Worm (Caenorhabditis elegans) whole organism, L4 larva: ENCODE measurements around the gene ZK105.5.
A peak's percentile ranks its signal among the peaks of the same experiment; 100 is the strongest.

ENCODE experiments used
- F26F4.8 ChIP-seq: fragments of 200-800 bp; sonication (Bioruptor generic); conservative IDR thresholded peaks from 2 replicates; pipeline ENCODE4 v1.3.6; 2022; ENCODE audit warnings: missing genetic modification characterization, missing compliant biosample characterization
- F37D6.2 ChIP-seq: sonication (generic microtip); optimal IDR thresholded peaks from 2 replicates; lab custom pipeline; 2016; ENCODE audit warnings: mild to moderate bottlenecking, missing genetic modification characterization, missing compliant biosample characterization
- F49E8.2 ChIP-seq: sonication (generic microtip); optimal IDR thresholded peaks from 2 replicates; lab custom pipeline; 2016; ENCODE audit warnings: missing compliant biosample characterization, mild to moderate bottlenecking, missing genetic modification characterization, borderline replicate concordance
- Y48G9A.11 ChIP-seq: fragments of 200-800 bp; sonication (Bioruptor generic); IDR thresholded peaks from 2 replicates; pipeline ENCODE4 v1.3.6; 2022; ENCODE audit warnings: missing genetic modification reagents, missing genetic modification characterization, missing compliant biosample characterization
- ZK337.2 ChIP-seq: fragments of 200-800 bp; sonication (Bioruptor generic); IDR thresholded peaks from 2 replicates; pipeline ENCODE4 v1.3.6; 2022; ENCODE audit warnings: missing genetic modification reagents, missing genetic modification characterization, missing compliant biosample characterization
- ZK546.5 ChIP-seq, 2 experiments: sonication (generic microtip); optimal IDR thresholded peaks; 2 replicates each; lab custom pipeline; 2017; ENCODE audit warnings: missing biosample characterization in 2 of 2, missing genetic modification characterization in 2 of 2
- aha-1 ChIP-seq: fragments of 150-350 bp; peaks from one replicate; lab custom pipeline; 2014; ENCODE audit warnings: missing biosample characterization, missing genetic modification characterization
- ama-1 ChIP-seq: fragments of 150-350 bp; optimal IDR thresholded peaks from 2 replicates; lab custom pipeline; 2014; ENCODE audit warnings: inconsistent platforms, mixed read lengths
- ceh-28 ChIP-seq: fragments of 150-350 bp; optimal IDR thresholded peaks from 2 replicates; lab custom pipeline; 2014; ENCODE audit warnings: missing biosample characterization, missing genetic modification reagents, missing genetic modification characterization
- ceh-32 ChIP-seq: sonication (generic microtip); optimal IDR thresholded peaks from 2 replicates; lab custom pipeline; 2016; ENCODE audit warnings: mild to moderate bottlenecking, missing genetic modification characterization, missing compliant biosample characterization; ENCODE audit not compliant: poor library complexity
- ceh-62 ChIP-seq: sonication (generic microtip); optimal IDR thresholded peaks from 2 replicates; lab custom pipeline; 2017; ENCODE audit warnings: missing biosample characterization, missing genetic modification characterization
- cey-2 ChIP-seq: sonication (generic microtip); optimal IDR thresholded peaks from 3 replicates; lab custom pipeline; 2017; ENCODE audit warnings: missing genetic modification characterization, mild to moderate bottlenecking, missing compliant biosample characterization, antibody characterized with exemption, borderline replicate concordance; ENCODE audit not compliant: insufficient read depth
- daf-16 ChIP-seq, 3 experiments: sonication (generic microtip); optimal IDR thresholded peaks; 2 replicates each; lab custom pipeline; 2016 to 2017; ENCODE audit warnings: missing genetic modification characterization in 3 of 3, missing genetic modification reagents in 3 of 3, mild to moderate bottlenecking in 2 of 3, missing compliant biosample characterization in 2 of 3, missing biosample characterization in 1 of 3, moderate library complexity in 1 of 3
- daf-8 ChIP-seq: fragments of 200-800 bp; sonication (Bioruptor generic); IDR thresholded peaks from 2 replicates; pipeline ENCODE4 v1.3.6; 2022; ENCODE audit warnings: missing genetic modification characterization, missing compliant biosample characterization
- egl-27 ChIP-seq: sonication (generic microtip); optimal IDR thresholded peaks from 3 replicates; lab custom pipeline; 2017; ENCODE audit warnings: missing biosample characterization, missing genetic modification reagents, missing genetic modification characterization
- egl-43 ChIP-seq: fragments of 200-800 bp; sonication (Bioruptor generic); IDR thresholded peaks from 2 replicates; pipeline ENCODE4 v1.3.6; 2022; ENCODE audit warnings: missing genetic modification reagents, missing genetic modification characterization, missing compliant biosample characterization
- hlh-11 ChIP-seq: fragments of 200-800 bp; sonication (Bioruptor generic); optimal IDR thresholded peaks from 2 replicates; lab custom pipeline; 2018; ENCODE audit warnings: mild to moderate bottlenecking, missing genetic modification characterization, missing compliant biosample characterization
- hmg-1.1 ChIP-seq: fragments of 200-800 bp; sonication (Bioruptor generic); IDR thresholded peaks from 2 replicates; pipeline ENCODE4 v1.3.6; 2022; ENCODE audit warnings: missing genetic modification reagents, missing genetic modification characterization, missing compliant biosample characterization
- jun-1 ChIP-seq: fragments of 150-350 bp; optimal IDR thresholded peaks from 2 replicates; lab custom pipeline; 2014; ENCODE audit warnings: missing biosample characterization, missing genetic modification reagents, missing genetic modification characterization
- lin-1 ChIP-seq: fragments of 200-800 bp; sonication (Bioruptor generic); IDR thresholded peaks from 2 replicates; pipeline ENCODE4 v1.3.6; 2022; ENCODE audit warnings: missing genetic modification reagents, missing genetic modification characterization, missing compliant biosample characterization
- lin-39 ChIP-seq: fragments of 150-350 bp; optimal IDR thresholded peaks from 2 replicates; lab custom pipeline; 2014; ENCODE audit warnings: missing biosample characterization, missing genetic modification reagents, missing genetic modification characterization
- lir-3 ChIP-seq: sonication (generic microtip); optimal IDR thresholded peaks from 2 replicates; lab custom pipeline; 2016; ENCODE audit warnings: mild to moderate bottlenecking, missing genetic modification characterization, missing compliant biosample characterization
- lsy-2 ChIP-seq, 2 experiments: fragments of 150-350 bp in 1 of 2; sonication (generic microtip) in 1 of 2; optimal IDR thresholded peaks; 2 replicates each; lab custom pipeline; 2014 to 2017; ENCODE audit warnings: missing biosample characterization in 2 of 2, missing genetic modification characterization in 2 of 2
- mdl-1 ChIP-seq, 2 experiments: fragments of 150-350 bp in 1 of 2; sonication (generic microtip) in 1 of 2; optimal IDR thresholded peaks; 2 replicates each; lab custom pipeline; 2014 to 2017; ENCODE audit warnings: missing biosample characterization in 2 of 2, missing genetic modification characterization in 2 of 2
- mep-1 ChIP-seq: fragments of 150-350 bp; sonication (generic microtip); optimal IDR thresholded peaks from 3 replicates; lab custom pipeline; 2014; ENCODE audit warnings: missing biosample characterization, missing genetic modification characterization
- mes-2 ChIP-seq: sonication (generic microtip); optimal IDR thresholded peaks from 2 replicates; lab custom pipeline; 2016; ENCODE audit warnings: missing genotype, mild to moderate bottlenecking, missing genetic modification characterization, missing compliant biosample characterization; ENCODE audit not compliant: poor library complexity, severe bottlenecking
- mxl-2 ChIP-seq: fragments of 200-800 bp; sonication (Bioruptor generic); conservative IDR thresholded peaks from 2 replicates; pipeline ENCODE4 v1.3.6; 2022; ENCODE audit warnings: missing genetic modification reagents, missing genetic modification characterization, missing compliant biosample characterization
- mxl-3 ChIP-seq: fragments of 200-800 bp; sonication (Bioruptor generic); optimal IDR thresholded peaks from 2 replicates; lab custom pipeline; 2018; ENCODE audit warnings: mild to moderate bottlenecking, missing genetic modification characterization, missing compliant biosample characterization
- nhr-102 ChIP-seq: sonication (generic microtip); optimal IDR thresholded peaks from 2 replicates; lab custom pipeline; 2016; ENCODE audit warnings: mild to moderate bottlenecking, missing genetic modification characterization, moderate library complexity, missing compliant biosample characterization
- nhr-237 ChIP-seq: sonication (generic microtip); optimal IDR thresholded peaks from 2 replicates; lab custom pipeline; 2017; ENCODE audit warnings: missing biosample characterization, missing genetic modification characterization
- nhr-25 ChIP-seq: sonication (generic microtip); optimal IDR thresholded peaks from 2 replicates; lab custom pipeline; 2017; ENCODE audit warnings: missing genetic modification characterization, mild to moderate bottlenecking, missing compliant biosample characterization, antibody characterized with exemption, moderate library complexity, borderline replicate concordance; ENCODE audit not compliant: insufficient read depth
- nhr-28 ChIP-seq: fragments of 150-350 bp; optimal IDR thresholded peaks from 2 replicates; lab custom pipeline; 2014; ENCODE audit warnings: missing biosample characterization, missing genetic modification characterization
- nhr-41 ChIP-seq: fragments of 200-800 bp; sonication (Bioruptor generic); IDR thresholded peaks from 2 replicates; pipeline ENCODE4 v1.3.6; 2022; ENCODE audit warnings: missing genetic modification reagents, missing genetic modification characterization, missing compliant biosample characterization
- nhr-42 ChIP-seq: fragments of 200-800 bp; sonication (Bioruptor generic); IDR thresholded peaks from 2 replicates; pipeline ENCODE4 v1.3.6; 2022; ENCODE audit warnings: missing genetic modification characterization, missing compliant biosample characterization
- nhr-48 ChIP-seq: sonication (generic microtip); optimal IDR thresholded peaks from 2 replicates; lab custom pipeline; 2016; ENCODE audit warnings: mild to moderate bottlenecking, missing genetic modification characterization, missing compliant biosample characterization
- nhr-6 ChIP-seq: fragments of 150-350 bp; optimal IDR thresholded peaks from 2 replicates; lab custom pipeline; 2014; ENCODE audit warnings: missing biosample characterization, missing genetic modification characterization
- php-3 ChIP-seq: fragments of 200-800 bp; sonication (Bioruptor generic); IDR thresholded peaks from 2 replicates; pipeline ENCODE4 v1.3.6; 2022; ENCODE audit warnings: missing genetic modification reagents, missing genetic modification characterization, missing compliant biosample characterization
- pqm-1 ChIP-seq: sonication (generic microtip); optimal IDR thresholded peaks from 2 replicates; lab custom pipeline; 2017; ENCODE audit warnings: missing biosample characterization, missing genetic modification characterization
- rbr-2 ChIP-seq: sonication (generic microtip); optimal IDR thresholded peaks from 2 replicates; lab custom pipeline; 2016; ENCODE audit warnings: missing genotype, missing genetic modification characterization, missing compliant biosample characterization
- sdz-12 ChIP-seq: fragments of 200-800 bp; sonication (Bioruptor generic); optimal IDR thresholded peaks from 2 replicates; lab custom pipeline; 2018; ENCODE audit warnings: mild to moderate bottlenecking, missing genetic modification characterization, missing compliant biosample characterization
- set-16 ChIP-seq: fragments of 200-800 bp; sonication (Bioruptor generic); IDR thresholded peaks from 2 replicates; pipeline ENCODE4 v1.3.6; 2022; ENCODE audit warnings: missing genetic modification reagents, missing genetic modification characterization, missing compliant biosample characterization
- skn-1 ChIP-seq: fragments of 150-350 bp; optimal IDR thresholded peaks from 2 replicates; lab custom pipeline; 2014; ENCODE audit warnings: missing biosample characterization, missing genetic modification characterization
- tag-97 ChIP-seq: fragments of 200-800 bp; sonication (Bioruptor generic); IDR thresholded peaks from 2 replicates; pipeline ENCODE4 v1.3.6; 2022; ENCODE audit warnings: missing genetic modification characterization, missing compliant biosample characterization
- unc-39 ChIP-seq: sonication (generic microtip); optimal IDR thresholded peaks from 2 replicates; lab custom pipeline; 2017; ENCODE audit warnings: missing biosample characterization, missing genetic modification characterization
- unc-62 ChIP-seq, 3 experiments: fragments of 150-350 bp in 1 of 3; sonication (generic microtip); optimal IDR thresholded peaks in 2 of 3; peaks in 1 of 3; 1 replicate in 1 of 3; 2 replicates in 2 of 3; lab custom pipeline; 2014 to 2017; ENCODE audit warnings: missing biosample characterization in 3 of 3, missing genetic modification characterization in 3 of 3, missing genetic modification reagents in 3 of 3, missing genotype in 1 of 3
- vab-7 ChIP-seq: fragments of 200-800 bp; sonication (Bioruptor generic); IDR thresholded peaks from 2 replicates; pipeline ENCODE4 v1.3.6; 2022; ENCODE audit warnings: missing genetic modification reagents, missing genetic modification characterization, missing compliant biosample characterization
- zip-11 ChIP-seq: fragments of 200-800 bp; sonication (Bioruptor generic); IDR thresholded peaks from 2 replicates; pipeline ENCODE4 v1.3.6; 2022; ENCODE audit warnings: missing genetic modification characterization, missing compliant biosample characterization
- zip-2 ChIP-seq: fragments of 150-350 bp; optimal IDR thresholded peaks from 2 replicates; lab custom pipeline; 2014; ENCODE audit warnings: missing biosample characterization, missing genetic modification characterization
- ztf-11 ChIP-seq: fragments of 150-350 bp; optimal IDR thresholded peaks from 2 replicates; lab custom pipeline; 2014; ENCODE audit warnings: missing biosample characterization, missing genetic modification characterization

ZK105.5 gene

DNA sequence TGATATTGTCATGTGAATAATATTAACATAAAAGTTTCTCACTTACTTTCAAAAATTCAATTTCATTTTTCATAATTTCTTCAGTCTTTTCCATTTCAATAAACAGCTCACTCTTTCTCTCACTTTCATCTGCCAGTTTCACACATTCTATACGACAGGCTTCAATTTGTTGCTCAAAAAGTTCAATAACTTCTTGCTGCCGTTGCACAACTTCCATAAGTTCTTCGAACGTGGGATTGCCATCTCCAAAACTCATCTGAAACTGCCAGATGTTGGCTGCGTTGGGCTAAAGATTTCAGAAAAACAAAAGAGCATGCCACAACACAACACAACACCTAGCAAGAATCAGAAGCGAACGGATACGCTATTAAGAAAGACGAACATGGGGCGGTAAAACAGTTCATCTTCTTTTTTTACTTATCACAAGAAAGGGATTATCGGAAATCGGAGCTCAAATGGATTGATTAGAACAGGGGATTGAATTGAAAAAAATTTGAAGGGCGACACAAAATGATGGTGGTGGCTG lies 15.8 kb upstream of the ZK105.5 start (continued):
- TF ChIP-seq zip-2 (tag; lab: Kevin White, UChicago) (no peak), ZK337.2 (no peak), cey-2 (tag; lab: Kevin White, UChicago) (no peak), aha-1 (tag; lab: Kevin White, UChicago) (peak; percentile 83), ztf-11 (tag; lab: Kevin White, UChicago) (no peak), mes-2 (tag; lab: Kevin White, UChicago) (no peak), nhr-41 (GFP tag; lab: Robert Waterston, UW) (no peak), vab-7 (GFP tag; lab: Robert Waterston, UW) (no peak), F49E8.2 (tag; lab: Kevin White, UChicago) (no peak), ceh-32 (no peak), mdl-1 (tag; optimal IDR thresholded peaks at IDR 0.05; lab: Kevin White, UChicago) (no peak), unc-62 (GFP tag; optimal IDR thresholded peaks at IDR 0.05 in 1 of 2; lab: Kevin White, UChicago) (no peak), unc-62 (tag; optimal IDR thresholded peaks at IDR 0.05; lab: Kevin White, UChicago) (no peak), F26F4.8 (GFP tag; lab: Robert Waterston, UW) (no peak), egl-43 (GFP tag; lab: Robert Waterston, UW) (0 out of 2 replicates have a peak, but pooled peaks have one; percentile 24), egl-27 (tag; lab: Kevin White, UChicago) (no peak), skn-1 (tag; lab: Kevin White, UChicago) (no peak), ZK546.5 (tag; optimal IDR thresholded peaks at IDR 0.05; lab: Kevin White, UChicago) (no peak), lir-3 (tag; lab: Kevin White, UChicago) (no peak), pqm-1 (tag; lab: Kevin White, UChicago) (no peak), unc-39 (tag; lab: Kevin White, UChicago) (no peak), lin-39 (tag; lab: Kevin White, UChicago) (no peak), nhr-42 (no peak), nhr-237 (no peak), daf-8 (no peak), F37D6.2 (tag; lab: Kevin White, UChicago) (no peak), nhr-28 (no peak), set-16 (GFP tag; lab: Robert Waterston, UW) (no peak), tag-97 (no peak), mxl-3 (GFP tag; lab: Kevin White, UChicago) (no peak)
- TF ChIP-seq, all 104 proteins: peak for 9

DNA sequence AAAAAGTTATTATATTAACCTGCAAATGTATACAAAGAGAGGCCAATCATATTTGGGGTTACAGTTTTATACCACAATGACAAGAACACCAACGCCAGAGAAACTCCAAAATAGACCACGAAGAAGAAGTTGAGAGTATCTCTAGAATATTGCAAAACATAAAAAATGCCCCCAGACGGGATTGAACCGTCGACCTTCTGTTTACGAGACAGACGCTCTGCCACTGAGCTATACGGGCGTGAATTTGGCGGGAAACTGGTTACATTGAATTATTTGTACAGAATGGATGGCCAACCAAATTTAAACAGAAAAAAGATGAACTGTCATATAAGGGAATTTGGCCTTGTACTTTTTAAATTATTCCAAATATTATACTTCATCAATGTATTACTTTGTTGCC lies 13.0 kb upstream of the ZK105.5 start:
- TF ChIP-seq zip-11 (GFP tag; lab: Robert Waterston, UW) (no peak), hmg-1.1 (GFP tag; lab: Robert Waterston, UW) (0 out of 2 replicates have a peak, but pooled peaks have one; percentile 45), nhr-25 (tag; lab: Kevin White, UChicago) (peak; percentile 8), F37D6.2 (tag; lab: Kevin White, UChicago) (no peak), mep-1 (tag; lab: Kevin White, UChicago) (peak; percentile 35), sdz-12 (GFP tag; lab: Kevin White, UChicago) (no peak), nhr-102 (tag; lab: Kevin White, UChicago) (no peak), nhr-237 (no peak), mxl-2 (GFP tag; lab: Robert Waterston, UW) (no peak), vab-7 (GFP tag; lab: Robert Waterston, UW) (no peak), jun-1 (tag; lab: Kevin White, UChicago) (no peak), ceh-62 (no peak), ama-1 (no peak), ZK546.5 (tag; optimal IDR thresholded peaks at IDR 0.05; lab: Kevin White, UChicago) (no peak), lsy-2 (tag; optimal IDR thresholded peaks at IDR 0.05; lab: Kevin White, UChicago) (peak in 1 of 2 experiments; percentile 68), daf-16 (GFP tag; optimal IDR thresholded peaks at IDR 0.05; lab: Kevin White, UChicago) (no peak), daf-16 (tag; optimal IDR thresholded peaks at IDR 0.05; lab: Kevin White, UChicago) (peak; percentile 88), php-3 (GFP tag; lab: Robert Waterston, UW) (no peak), hlh-11 (tag; lab: Kevin White, UChicago) (peak; percentile 60), ceh-32 (no peak), ztf-11 (tag; lab: Kevin White, UChicago) (no peak), nhr-6 (peak; percentile 37), nhr-48 (no peak), lin-1 (GFP tag; lab: Robert Waterston, UW) (peak; percentile 37; the same call in 1 of the 2 replicates), ceh-28 (tag; lab: Kevin White, UChicago) (no peak), Y48G9A.11 (GFP tag; lab: Robert Waterston, UW) (no peak), rbr-2 (tag; lab: Kevin White, UChicago) (peak; percentile 56)
